Fruit fly (Drosophila melanogaster) whole organism, embryonic: Measurements from ENCODE around the gene Vps26.

Experiments
- Atf-2 ChIP-seq: fragments of 200-800 bp; sonication (Bioruptor generic); optimal IDR thresholded peaks from 2 replicates; lab custom pipeline; 2016; ENCODE audit warnings: missing biosample characterization, missing genetic modification characterization
- Bteb2 ChIP-seq: fragments of 200-800 bp; sonication (Bioruptor generic); optimal IDR thresholded peaks from 2 replicates; lab custom pipeline; 2016; ENCODE audit warnings: missing biosample characterization, missing genetic modification characterization
- C15 ChIP-seq: fragments of 200-800 bp; sonication (Bioruptor generic); IDR thresholded peaks from 3 replicates; pipeline ENCODE4 v1.3.6; 2022; ENCODE audit warnings: missing biosample characterization, missing genetic modification characterization
- CG1024 ChIP-seq: fragments of 200-800 bp; sonication (Bioruptor generic); IDR thresholded peaks from 2 replicates; pipeline ENCODE4 v1.3.6; 2022; ENCODE audit warnings: missing biosample characterization, missing genetic modification characterization
- CG13424 ChIP-seq: fragments of 200-800 bp; sonication (Bioruptor generic); optimal IDR thresholded peaks from 2 replicates; lab custom pipeline; 2019; ENCODE audit warnings: missing biosample characterization, mild to moderate bottlenecking, missing genetic modification characterization, moderate library complexity
- CG14441 ChIP-seq: fragments of 200-800 bp; sonication (Bioruptor generic); IDR thresholded peaks from 2 replicates; pipeline ENCODE4 v1.3.6; 2022; ENCODE audit warnings: missing biosample characterization, missing genetic modification characterization
- CG18476 ChIP-seq: fragments of 200-800 bp; sonication (Bioruptor generic); optimal IDR thresholded peaks from 2 replicates; lab custom pipeline; 2016; ENCODE audit warnings: missing biosample characterization, mild to moderate bottlenecking, missing genetic modification characterization
- CG2120 ChIP-seq: fragments of 200-800 bp; sonication (Bioruptor generic); optimal IDR thresholded peaks from 3 replicates; lab custom pipeline; 2016; ENCODE audit warnings: missing biosample characterization, missing genetic modification characterization
- CG2129 ChIP-seq: fragments of 200-800 bp; sonication (Bioruptor generic); IDR thresholded peaks from 2 replicates; pipeline ENCODE4 v1.3.6; 2022; ENCODE audit warnings: missing biosample characterization, missing genetic modification characterization; ENCODE audit not compliant: partially characterized antibody
- CG3065 ChIP-seq: fragments of 200-800 bp; sonication (Bioruptor generic); optimal IDR thresholded peaks from 2 replicates; lab custom pipeline; 2016; ENCODE audit warnings: missing biosample characterization, missing genetic modification characterization
- CG31224 ChIP-seq: fragments of 200-800 bp; sonication (Bioruptor generic); IDR thresholded peaks from 2 replicates; pipeline ENCODE4 v1.3.6; 2022; ENCODE audit warnings: missing biosample characterization, missing genetic modification characterization
- CG32532 ChIP-seq: fragments of 200-800 bp; sonication (Bioruptor generic); IDR thresholded peaks from 2 replicates; pipeline ENCODE4 v1.3.6; 2022; ENCODE audit warnings: missing biosample characterization, missing genetic modification characterization
- CG32767 ChIP-seq: fragments of 200-800 bp; sonication (Bioruptor generic); IDR thresholded peaks from 2 replicates; pipeline ENCODE4 v1.3.6; 2022; ENCODE audit warnings: missing biosample characterization, missing genetic modification characterization
- CG33557 ChIP-seq: fragments of 200-800 bp; sonication (Bioruptor generic); optimal IDR thresholded peaks from 2 replicates; lab custom pipeline; 2019; ENCODE audit warnings: missing biosample characterization, mild to moderate bottlenecking, missing genetic modification characterization, moderate library complexity
- CG34224 ChIP-seq: fragments of 200-800 bp; sonication (Bioruptor generic); IDR thresholded peaks from 3 replicates; pipeline ENCODE4 v1.3.6; 2022; ENCODE audit warnings: missing biosample characterization, missing genetic modification characterization; ENCODE audit not compliant: partially characterized antibody
- CG34422 ChIP-seq: fragments of 200-800 bp; sonication (Bioruptor generic); IDR thresholded peaks from 3 replicates; pipeline ENCODE4 v1.3.6; 2022; ENCODE audit warnings: missing biosample characterization, missing genetic modification characterization
- CG4424 ChIP-seq: fragments of 200-800 bp; sonication (Bioruptor generic); optimal IDR thresholded peaks from 3 replicates; lab custom pipeline; 2016; ENCODE audit warnings: missing biosample characterization, missing genetic modification characterization
- CG6272 ChIP-seq: fragments of 200-800 bp; sonication (Bioruptor generic); IDR thresholded peaks from 2 replicates; pipeline ENCODE4 v1.3.6; 2022; ENCODE audit warnings: missing biosample characterization, missing genetic modification characterization
- CG7928 ChIP-seq: fragments of 200-800 bp; sonication (Bioruptor generic); optimal IDR thresholded peaks from 2 replicates; lab custom pipeline; 2017; ENCODE audit warnings: missing biosample characterization, mild to moderate bottlenecking, missing genetic modification characterization
- CG8281 ChIP-seq: fragments of 200-800 bp; sonication (Bioruptor generic); optimal IDR thresholded peaks from 2 replicates; lab custom pipeline; 2018; ENCODE audit warnings: missing biosample characterization, mild to moderate bottlenecking, missing genetic modification characterization, moderate library complexity
- Camta ChIP-seq: fragments of 200-800 bp; sonication (Bioruptor generic); optimal IDR thresholded peaks from 2 replicates; lab custom pipeline; 2016; ENCODE audit warnings: missing biosample characterization, missing genetic modification characterization
- CoRest ChIP-seq: fragments of 200-800 bp; sonication (Bioruptor generic); optimal IDR thresholded peaks from 3 replicates; lab custom pipeline; 2018; ENCODE audit warnings: missing biosample characterization, mild to moderate bottlenecking, missing genetic modification characterization, moderate library complexity
- D19A ChIP-seq: fragments of 200-800 bp; optimal IDR thresholded peaks from 3 replicates; lab custom pipeline; 2019; ENCODE audit warnings: missing biosample characterization, mild to moderate bottlenecking, missing genetic modification characterization, moderate library complexity
- Dek ChIP-seq: fragments of 200-800 bp; sonication (Bioruptor generic); optimal IDR thresholded peaks from 3 replicates; lab custom pipeline; 2019; ENCODE audit warnings: missing biosample characterization, mild to moderate bottlenecking, missing genetic modification characterization, moderate library complexity
- Dfd ChIP-seq, 2 experiments: fragments of >200 bp; optimal IDR thresholded peaks; 2 replicates each; lab custom pipeline; 2017; ENCODE audit warnings: missing biosample characterization in 2 of 2, missing genetic modification characterization in 2 of 2
- Doc2 ChIP-seq: fragments of 200-800 bp; sonication (Bioruptor generic); IDR thresholded peaks from 2 replicates; pipeline ENCODE4 v1.3.6; 2022; ENCODE audit warnings: missing biosample characterization, missing genetic modification characterization
- Dref ChIP-seq: fragments of 200-800 bp; sonication (Bioruptor generic); IDR thresholded peaks from 2 replicates; pipeline ENCODE4 v1.3.6; 2022; ENCODE audit warnings: missing biosample characterization, missing genetic modification characterization
- HLH4C ChIP-seq: fragments of 200-800 bp; sonication (Bioruptor generic); IDR thresholded peaks from 3 replicates; pipeline ENCODE4 v1.3.6; 2022; ENCODE audit warnings: missing biosample characterization, missing genetic modification characterization; ENCODE audit not compliant: partially characterized antibody
- MBD-R2 ChIP-seq: fragments of 200-800 bp; sonication (Bioruptor generic); IDR thresholded peaks from 2 replicates; pipeline ENCODE4 v1.3.6; 2022; ENCODE audit warnings: missing biosample characterization, missing genetic modification characterization
- Rfx ChIP-seq: fragments of 200-800 bp; sonication (Bioruptor generic); IDR thresholded peaks from 2 replicates; pipeline ENCODE4 v1.3.6; 2022; ENCODE audit warnings: missing biosample characterization, missing genetic modification characterization
- YL-1 ChIP-seq: fragments of 200-800 bp; sonication (Bioruptor generic); optimal IDR thresholded peaks from 3 replicates; lab custom pipeline; 2017; ENCODE audit warnings: missing biosample characterization, mild to moderate bottlenecking, missing genetic modification characterization
- bbx ChIP-seq: fragments of 200-800 bp; sonication (Bioruptor generic); IDR thresholded peaks from 2 replicates; pipeline ENCODE4 v1.3.6; 2022; ENCODE audit warnings: missing biosample characterization, missing genetic modification characterization; ENCODE audit not compliant: partially characterized antibody
- bcd ChIP-seq: fragments of 200-800 bp; sonication (Bioruptor generic); optimal IDR thresholded peaks from 2 replicates; lab custom pipeline; 2017; ENCODE audit warnings: missing biosample characterization, mild to moderate bottlenecking, missing genetic modification characterization
- dati ChIP-seq: fragments of 200-800 bp; sonication (Bioruptor generic); IDR thresholded peaks from 2 replicates; pipeline ENCODE4 v1.3.6; 2022; ENCODE audit warnings: missing biosample characterization, missing genetic modification characterization
- esg ChIP-seq: fragments of 200-800 bp; sonication (Bioruptor generic); conservative IDR thresholded peaks from 2 replicates; pipeline ENCODE4 v1.3.6; 2022; ENCODE audit warnings: missing biosample characterization, missing genetic modification characterization
- eyg ChIP-seq: fragments of 200-800 bp; sonication (Bioruptor generic); optimal IDR thresholded peaks from 3 replicates; lab custom pipeline; 2016; ENCODE audit warnings: missing biosample characterization, missing genetic modification characterization
- gcm2 ChIP-seq: fragments of 200-800 bp; sonication (Bioruptor generic); optimal IDR thresholded peaks from 2 replicates; lab custom pipeline; 2016; ENCODE audit warnings: missing biosample characterization, missing genetic modification characterization
- hbn ChIP-seq: fragments of 200-800 bp; sonication (Bioruptor generic); IDR thresholded peaks from 2 replicates; pipeline ENCODE4 v1.3.6; 2022; ENCODE audit warnings: missing biosample characterization, missing genetic modification characterization; ENCODE audit not compliant: partially characterized antibody
- hkb ChIP-seq, 2 experiments: fragments of 200-800 bp in 1 of 2; fragments of >200 bp in 1 of 2; sonication (Bioruptor generic) in 1 of 2; IDR thresholded peaks in 1 of 2; optimal IDR thresholded peaks in 1 of 2; 2 replicates each; pipeline versions ENCODE4 v1.3.6 to Lab custom; 2017 to 2022; ENCODE audit warnings: missing biosample characterization in 1 of 2, missing genetic modification characterization in 1 of 2
- jumu ChIP-seq: fragments of 200-800 bp; sonication (Bioruptor generic); optimal IDR thresholded peaks from 3 replicates; lab custom pipeline; 2016; ENCODE audit warnings: missing biosample characterization, missing genetic modification characterization
- lola ChIP-seq, 3 experiments: fragments of >200 bp in 2 of 3; fragments of 200-800 bp in 1 of 3; sonication (Bioruptor generic) in 1 of 3; optimal IDR thresholded peaks; 2 replicates each; lab custom pipeline; 2017 to 2019; ENCODE audit warnings: missing biosample characterization in 3 of 3, missing genetic modification characterization in 3 of 3, mild to moderate bottlenecking in 1 of 3, moderate library complexity in 1 of 3
- lov ChIP-seq, 2 experiments: fragments of 200-800 bp in 1 of 2; fragments of >200 bp in 1 of 2; sonication (Bioruptor generic) in 1 of 2; IDR thresholded peaks in 1 of 2; optimal IDR thresholded peaks in 1 of 2; 2 replicates in 1 of 2; 3 replicates in 1 of 2; pipeline versions ENCODE4 v1.3.6 to Lab custom; 2017 to 2022; ENCODE audit warnings: missing biosample characterization in 1 of 2, missing genetic modification characterization in 1 of 2
- nmo ChIP-seq: fragments of 200-800 bp; sonication (Bioruptor generic); optimal IDR thresholded peaks from 2 replicates; lab custom pipeline; 2018; ENCODE audit warnings: missing biosample characterization, mild to moderate bottlenecking, missing genetic modification characterization, moderate library complexity
- org-1 ChIP-seq: fragments of 200-800 bp; sonication (Bioruptor generic); optimal IDR thresholded peaks from 2 replicates; lab custom pipeline; 2017; ENCODE audit warnings: missing biosample characterization, missing genetic modification characterization
- otp ChIP-seq: fragments of 200-800 bp; sonication (Bioruptor generic); IDR thresholded peaks from 3 replicates; pipeline ENCODE4, ENCODE4 v1.3.6; 2022; ENCODE audit warnings: missing biosample characterization, missing genetic modification characterization
- schlank ChIP-seq: fragments of 200-800 bp; sonication (Bioruptor generic); optimal IDR thresholded peaks from 2 replicates; lab custom pipeline; 2018; ENCODE audit warnings: missing biosample characterization, mild to moderate bottlenecking, missing genetic modification characterization
- scrt ChIP-seq: fragments of 200-800 bp; sonication (Bioruptor generic); optimal IDR thresholded peaks from 2 replicates; lab custom pipeline; 2018; ENCODE audit warnings: missing biosample characterization, mild to moderate bottlenecking, missing genetic modification characterization, moderate library complexity
- trem ChIP-seq: fragments of 200-800 bp; optimal IDR thresholded peaks from 3 replicates; lab custom pipeline; 2019; ENCODE audit warnings: missing biosample characterization, mild to moderate bottlenecking, missing genetic modification characterization, moderate library complexity
- ttk ChIP-seq: fragments of 200-800 bp; sonication (Bioruptor generic); IDR thresholded peaks from 2 replicates; pipeline ENCODE4 v2.1.2; 2022; ENCODE audit warnings: missing biosample characterization, missing genetic modification characterization
- usp ChIP-seq: fragments of >200 bp; optimal IDR thresholded peaks from 2 replicates; lab custom pipeline; 2017; ENCODE audit warnings: missing biosample characterization, missing genetic modification characterization

Gene Vps26

DNA sequence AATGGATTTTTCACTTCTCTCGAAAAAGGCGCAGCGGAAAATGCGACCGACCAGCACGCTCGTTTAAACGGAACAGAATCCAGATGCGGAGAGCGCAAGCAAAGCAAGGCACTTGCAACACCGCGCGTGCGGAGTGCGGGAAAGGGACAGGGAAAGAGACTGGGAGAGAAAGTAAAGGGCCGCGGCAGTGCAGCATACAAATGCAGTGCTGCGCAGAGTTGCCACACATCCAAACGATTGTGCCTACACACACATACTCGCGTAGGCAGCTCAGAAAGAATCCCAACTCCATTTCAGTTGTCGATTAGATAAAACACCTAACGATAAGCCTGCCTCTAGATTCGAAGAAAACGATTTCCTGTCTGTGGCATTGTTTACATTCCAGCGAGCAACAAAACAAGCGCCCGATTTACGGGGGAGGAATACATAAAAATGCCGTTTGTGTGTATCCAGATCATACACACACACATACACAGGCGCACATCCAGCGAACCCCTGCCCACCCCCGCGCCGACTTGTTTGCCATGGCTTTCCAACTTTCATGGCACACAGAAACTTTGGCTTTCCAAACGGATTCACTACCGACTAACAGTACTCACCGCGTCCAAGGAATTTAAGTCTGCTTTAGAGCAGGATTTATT is 25.9 kb downstream of the Vps26 start (continued):
- TF ChIP-seq CG32767 (GFP tag; lab: Robert Waterston, UW): peak; percentile 94
- no peak for TF ChIP-seq Dref (GFP tag; lab: Robert Waterston, UW)
- no peak for TF ChIP-seq Bteb2
- TF ChIP-seq CG34422: no peak; the same call in 2 of the 3 replicates
- no peak for TF ChIP-seq CG13424
- TF ChIP-seq nmo: no peak
- no peak for TF ChIP-seq CG32532 (GFP tag; lab: Robert Waterston, UW)
- TF ChIP-seq lola (GFP tag; optimal IDR thresholded peaks at IDR 0.05; lab: Kevin White, UChicago): no peak
- TF ChIP-seq MBD-R2 (GFP tag; lab: Robert Waterston, UW): no peak
- no peak for TF ChIP-seq CoRest
- TF ChIP-seq CG3065 (GFP tag; lab: Kevin White, UChicago): no peak
- no peak for TF ChIP-seq ttk (GFP tag; lab: Robert Waterston, UW)
- TF ChIP-seq C15 (GFP tag; lab: Robert Waterston, UW): no peak
- no peak for TF ChIP-seq CG14441
- no peak for TF ChIP-seq D19A (tag; lab: Kevin White, UChicago)
- no peak for TF ChIP-seq CG34224 (GFP tag; lab: Robert Waterston, UW)
- TF ChIP-seq Doc2 (GFP tag; lab: Robert Waterston, UW): no peak
- no peak for TF ChIP-seq CG8281 (tag; lab: Kevin White, UChicago)
- no peak for TF ChIP-seq CG2120 (GFP tag; lab: Kevin White, UChicago)
- no peak for TF ChIP-seq CG31224 (GFP tag; lab: Robert Waterston, UW)
- TF ChIP-seq Dfd (GFP tag; optimal IDR thresholded peaks at IDR 0.05; lab: Kevin White, UChicago): no peak
- no peak for TF ChIP-seq CG2129 (GFP tag; lab: Robert Waterston, UW)
- no peak for TF ChIP-seq Camta (GFP tag; lab: Kevin White, UChicago)
- peak; percentile 13 for TF ChIP-seq trem (tag; lab: Kevin White, UChicago)
- TF ChIP-seq bcd (GFP tag; lab: Kevin White, UChicago): no peak
- no peak for TF ChIP-seq Atf-2
- TF ChIP-seq org-1 (GFP tag; lab: Kevin White, UChicago): no peak
- TF ChIP-seq bbx: no peak
- TF ChIP-seq hbn (GFP tag; lab: Robert Waterston, UW): no peak
- TF ChIP-seq lov (optimal IDR thresholded peaks at IDR 0.05; lab: Kevin White, UChicago): no peak
- no peak for TF ChIP-seq lov (GFP tag; IDR thresholded peaks at IDR 0.05; lab: Robert Waterston, UW)
- no peak for TF ChIP-seq jumu (GFP tag; lab: Kevin White, UChicago)
- TF ChIP-seq usp (GFP tag; lab: Kevin White, UChicago): no peak
- no peak for TF ChIP-seq schlank (tag; lab: Kevin White, UChicago)
- TF ChIP-seq CG7928 (GFP tag; lab: Kevin White, UChicago): no peak
- TF ChIP-seq gcm2 (GFP tag; lab: Kevin White, UChicago): no peak
- no peak for TF ChIP-seq otp (GFP tag; lab: Robert Waterston, UW)
- no peak for TF ChIP-seq CG18476
- no peak for TF ChIP-seq eyg (GFP tag; lab: Kevin White, UChicago)
- no peak for TF ChIP-seq CG33557 (GFP tag; lab: Kevin White, UChicago)
- TF ChIP-seq CG6272 (GFP tag; lab: Robert Waterston, UW): no peak
- no peak for TF ChIP-seq HLH4C (GFP tag; lab: Robert Waterston, UW)
- peak; percentile 32 for TF ChIP-seq scrt (GFP tag; lab: Kevin White, UChicago)
- TF ChIP-seq YL-1 (GFP tag; lab: Kevin White, UChicago): peak; percentile 43
- no peak for TF ChIP-seq esg
- TF ChIP-seq hkb (optimal IDR thresholded peaks at IDR 0.05; lab: Kevin White, UChicago): no peak
- no peak for TF ChIP-seq hkb (GFP tag; IDR thresholded peaks at IDR 0.05; lab: Robert Waterston, UW)
- TF ChIP-seq CG1024: no peak
- no peak for TF ChIP-seq Dek
- no peak for TF ChIP-seq dati (GFP tag; lab: Robert Waterston, UW)
- no peak for TF ChIP-seq CG4424 (GFP tag; lab: Kevin White, UChicago)
- TF ChIP-seq Rfx (GFP tag; lab: Robert Waterston, UW): no peak
